Worm (Caenorhabditis elegans): ENCODE results near the gene Y62E10A.6.

The Y62E10A.6 gene

DNA sequence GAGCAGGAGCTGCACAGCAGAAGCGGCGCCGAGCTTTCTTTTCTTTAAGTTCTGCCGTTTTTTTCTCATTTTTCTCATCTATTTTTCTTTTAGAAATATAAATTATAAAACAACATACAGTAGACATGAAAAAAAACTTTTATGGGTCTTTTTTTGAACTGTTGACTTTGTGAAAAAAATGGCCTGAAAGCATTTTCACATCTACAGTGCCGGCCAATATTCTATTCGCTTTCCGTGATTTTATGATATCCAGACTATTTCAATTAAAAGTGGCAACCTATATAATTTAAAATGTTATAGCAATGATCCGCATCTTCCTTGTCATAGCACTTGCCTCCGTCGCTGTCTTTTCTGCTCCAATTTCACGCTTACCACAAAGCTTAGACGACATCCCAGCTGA, 43.7 kb upstream of the Y62E10A.6 start, which contains the start of gene far-6:
Gene far-6, plus strand, starts transcription at position 301 of the 400 bp plus-strand sequence.
- TF ChIP-seq nhr-237 (tag; optimal IDR thresholded peaks at IDR 0.05): no peak
- no peak for TF ChIP-seq unc-62 (GFP tag; optimal IDR thresholded peaks at IDR 0.05)
- TF ChIP-seq nhr-12 (tag; optimal IDR thresholded peaks at IDR 0.05): no peak
- TF ChIP-seq zip-8 (tag; optimal IDR thresholded peaks at IDR 0.05): no peak
- TF ChIP-seq unc-120 (tag; optimal IDR thresholded peaks at IDR 0.05; ENCODE audit: poor library complexity, severe bottlenecking): no peak

DNA sequence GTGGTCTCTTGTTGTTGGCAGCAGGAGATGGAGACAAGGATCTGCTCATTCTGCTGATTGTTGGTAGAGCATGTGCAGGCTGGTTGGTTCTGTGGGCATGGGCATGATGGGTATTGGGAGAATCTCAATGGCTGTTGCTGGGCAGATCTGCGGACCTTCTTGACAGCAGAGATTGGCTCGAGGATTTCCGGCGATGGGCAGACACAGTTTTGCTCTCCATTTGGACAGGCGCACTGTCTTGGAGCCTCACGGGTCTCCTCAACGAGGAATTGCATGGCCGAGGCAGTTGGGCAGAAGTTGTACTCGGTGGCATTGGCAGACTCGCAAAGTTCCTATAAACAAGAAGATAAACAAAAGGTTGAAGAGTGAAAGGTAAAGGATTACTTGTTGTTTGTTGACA, 41.3 kb upstream of the Y62E10A.6 start:
- TF ChIP-seq mls-2 (tag; optimal IDR thresholded peaks at IDR 0.05): no peak

DNA sequence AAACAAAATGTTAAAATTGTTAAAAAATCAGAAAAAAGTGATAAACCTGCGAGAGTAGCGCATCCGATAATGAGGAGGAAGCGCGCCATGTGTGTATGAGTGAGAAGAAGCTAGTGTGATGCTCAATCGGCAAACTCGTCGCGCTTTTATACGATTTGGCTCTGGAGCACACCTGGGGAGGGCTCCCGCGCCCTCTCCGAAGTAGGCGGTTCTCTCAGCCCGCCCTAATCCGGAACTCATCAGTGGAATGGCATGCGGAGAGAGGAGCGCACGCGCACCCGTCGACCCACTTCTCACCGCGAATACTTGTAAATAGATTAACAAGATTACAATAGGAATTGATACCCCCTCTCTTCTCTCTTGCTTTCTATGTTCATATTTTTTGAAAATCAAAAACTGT, 40.5 kb upstream of the Y62E10A.6 start, which contains the start of gene pqn-74:
Gene pqn-74, minus strand, starts transcription at position 122 of the 400 bp plus-strand sequence.
- no peak for TF ChIP-seq unc-62 (GFP tag; optimal IDR thresholded peaks at IDR 0.05)
- TF ChIP-seq zip-8 (tag; optimal IDR thresholded peaks at IDR 0.05): no peak
- TF ChIP-seq ham-2 (GFP tag; optimal IDR thresholded peaks at IDR 0.05): no peak
- no peak for TF ChIP-seq mab-5 (tag; optimal IDR thresholded peaks at IDR 0.05)
- no peak for TF ChIP-seq blmp-1 (tag; optimal IDR thresholded peaks at IDR 0.05)
- TF ChIP-seq bed-3 (GFP tag; optimal IDR thresholded peaks at IDR 0.05): no peak
- TF ChIP-seq nhr-237 (tag; optimal IDR thresholded peaks at IDR 0.05): no peak
- TF ChIP-seq pha-4 (tag; optimal IDR thresholded peaks at IDR 0.05): no peak
- no peak for TF ChIP-seq ces-1 (GFP tag; optimal IDR thresholded peaks at IDR 0.05)
- no peak for TF ChIP-seq M03D4.4 (tag; optimal IDR thresholded peaks at IDR 0.05)
- TF ChIP-seq lsy-2 (tag; optimal IDR thresholded peaks at IDR 0.05): no peak
- no peak for TF ChIP-seq flh-1 (GFP tag; optimal IDR thresholded peaks at IDR 0.05)
- TF ChIP-seq nhr-76 (tag; optimal IDR thresholded peaks at IDR 0.05): no peak
- TF ChIP-seq nhr-28 (tag; optimal IDR thresholded peaks at IDR 0.05): no peak
- TF ChIP-seq elt-1 (tag; optimal IDR thresholded peaks at IDR 0.05; ENCODE audit: borderline replicate concordance, insufficient read depth): no peak

DNA sequence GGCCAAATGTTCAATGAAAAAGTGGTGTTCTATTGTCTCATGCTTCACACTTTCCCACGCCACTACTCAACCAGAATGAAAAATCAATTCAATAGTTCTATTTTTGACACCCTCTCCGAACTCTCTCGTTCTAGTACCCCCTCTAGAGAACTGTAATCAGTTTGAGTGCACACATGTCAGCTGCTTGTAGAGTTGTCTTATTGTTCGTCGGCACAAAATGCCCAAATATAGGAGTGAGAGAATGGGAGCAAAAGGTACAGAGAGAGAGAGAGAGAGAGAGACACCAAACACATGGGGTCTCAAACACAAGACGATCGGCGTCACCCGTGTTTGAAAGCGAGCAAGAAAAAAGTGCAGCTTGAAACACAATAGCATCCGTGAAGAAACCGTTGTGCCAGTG, 37.5 kb upstream of the Y62E10A.6 start:
- TF ChIP-seq mls-2 (tag; optimal IDR thresholded peaks at IDR 0.05): no peak
- TF ChIP-seq ztf-11 (tag; optimal IDR thresholded peaks at IDR 0.05): no peak
- TF ChIP-seq lsy-2 (tag; optimal IDR thresholded peaks at IDR 0.05): no peak
- no peak for TF ChIP-seq pha-4 (tag; optimal IDR thresholded peaks at IDR 0.05)

DNA sequence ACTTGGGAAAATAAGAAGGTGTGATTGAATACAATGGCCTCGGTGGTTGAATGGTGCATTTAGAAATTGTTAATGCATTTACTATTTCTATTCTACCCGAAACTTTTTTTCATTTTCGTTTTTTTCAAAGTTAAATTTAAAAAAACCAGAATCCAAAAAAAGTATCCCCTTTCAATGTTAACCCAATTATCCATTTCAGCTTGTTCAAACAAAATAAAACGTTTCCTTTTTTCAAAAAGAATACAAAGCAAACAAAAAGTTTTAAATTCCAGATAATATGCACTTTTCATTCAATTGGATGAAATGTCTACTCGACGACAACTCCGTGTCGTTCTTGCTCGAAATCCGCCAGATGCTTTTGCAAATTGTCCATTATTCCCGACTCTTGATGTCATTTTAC, 29.2 kb upstream of the Y62E10A.6 start, which contains the start of gene W02A2.5:
Gene W02A2.5, plus strand, starts transcription at position 301 of the 400 bp plus-strand sequence.
- TF ChIP-seq sem-2 (GFP tag; optimal IDR thresholded peaks at IDR 0.05): no peak
- no peak for TF ChIP-seq ces-1 (GFP tag; optimal IDR thresholded peaks at IDR 0.05)
- no peak for TF ChIP-seq ztf-11 (tag; optimal IDR thresholded peaks at IDR 0.05)
- no peak for TF ChIP-seq snpc-4 (tag; optimal IDR thresholded peaks at IDR 0.05)
- no peak for TF ChIP-seq flh-1 (GFP tag; optimal IDR thresholded peaks at IDR 0.05)
- no peak for TF ChIP-seq ceh-43 (GFP tag; optimal IDR thresholded peaks at IDR 0.05)
- no peak for TF ChIP-seq blmp-1 (tag; optimal IDR thresholded peaks at IDR 0.05)
- no peak for TF ChIP-seq nhr-28 (tag; optimal IDR thresholded peaks at IDR 0.05)

DNA sequence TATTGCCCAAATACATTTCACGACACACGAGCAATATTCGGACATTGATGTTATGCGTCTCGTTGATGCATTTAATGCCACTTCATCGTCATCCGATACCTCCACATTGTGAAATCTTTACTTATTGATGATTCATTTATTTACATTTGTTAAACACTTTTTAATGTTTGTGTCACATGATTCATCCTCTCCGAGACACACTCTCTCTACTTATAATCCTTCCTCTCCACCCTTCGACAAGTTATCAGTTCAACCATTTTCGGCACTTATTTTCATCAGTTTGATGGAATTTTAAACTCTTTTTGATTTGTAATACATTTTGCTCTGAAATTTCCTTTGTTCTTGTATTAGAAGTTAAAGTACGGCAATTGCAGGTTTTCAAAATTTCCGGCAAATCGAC, 25.7 kb upstream of the Y62E10A.6 start:
- TF ChIP-seq lin-13 (tag; optimal IDR thresholded peaks at IDR 0.05) (no peak), cnd-1 (tag; optimal IDR thresholded peaks at IDR 0.05) (no peak), nhr-28 (tag; optimal IDR thresholded peaks at IDR 0.05) (no peak)

DNA sequence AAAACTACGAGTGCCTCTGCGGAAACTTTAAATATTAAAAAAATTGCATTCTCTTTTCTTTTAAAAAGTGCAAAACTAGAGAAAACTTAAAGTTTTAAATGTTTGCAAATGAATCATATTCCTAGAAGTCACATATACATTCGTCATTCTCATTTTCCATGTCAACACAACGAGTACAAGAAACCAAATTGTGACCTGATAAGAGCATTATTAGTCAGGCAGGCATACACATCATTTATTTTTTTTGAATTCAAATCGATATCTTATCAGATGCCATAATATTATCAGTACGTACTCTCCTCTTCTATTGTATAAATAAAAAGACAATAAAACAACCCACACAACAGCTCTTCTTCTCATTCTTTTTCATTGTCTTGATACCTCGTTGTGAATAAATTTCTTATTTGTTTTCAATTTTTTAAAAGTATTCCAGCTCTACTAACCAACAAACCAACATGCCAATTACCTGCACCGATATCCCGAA, 24.5 kb upstream of the Y62E10A.6 start, which contains the start of gene W02A2.9:
Gene W02A2.9, plus strand, starts transcription at position 434 of the 484 bp plus-strand sequence.
- TF ChIP-seq ces-1 (GFP tag; optimal IDR thresholded peaks at IDR 0.05) (no peak), unc-120 (tag; optimal IDR thresholded peaks at IDR 0.05; ENCODE audit: poor library complexity, severe bottlenecking) (no peak), ceh-83 (GFP tag; optimal IDR thresholded peaks at IDR 0.05) (no peak), ceh-43 (GFP tag; optimal IDR thresholded peaks at IDR 0.05) (no peak), zip-8 (tag; optimal IDR thresholded peaks at IDR 0.05) (no peak), hlh-1 (tag; optimal IDR thresholded peaks at IDR 0.05) (no peak)
